ENCODE assay signal across 5 worm cellular contexts in the genomic region with DNA sequence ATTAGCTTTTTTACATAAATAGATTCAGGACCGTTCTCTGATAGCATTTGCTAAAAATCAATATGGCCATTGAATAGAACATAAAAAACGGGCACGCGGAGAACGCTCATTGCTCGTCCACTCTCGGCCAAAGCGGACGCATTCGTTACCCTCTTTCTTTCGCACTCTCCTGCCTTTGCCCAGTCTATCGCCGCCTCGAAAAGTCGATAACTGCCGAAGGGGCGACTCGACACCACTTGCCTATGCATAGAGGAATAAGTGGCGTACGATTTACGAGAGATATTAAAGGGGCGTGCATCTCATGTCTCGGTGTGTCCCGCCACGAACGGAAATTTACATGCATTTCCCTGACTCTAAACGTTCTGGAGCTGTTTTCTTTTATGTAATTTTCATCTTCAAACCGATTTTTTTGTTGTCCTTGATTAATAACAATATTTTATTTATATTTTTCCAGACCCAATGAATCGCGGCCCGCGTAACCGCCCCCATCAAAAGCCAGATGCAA.
A peak's percentile ranks its signal among the peaks of the same experiment; 100 is the strongest.
TF ChIP-seq lines count a peak whose summit lies in the region.

A gene (plus strand): TSS at position 455 of the 505 bp plus-strand sequence.

TF ChIP-seq in whole organism, L1 larva, 84 proteins besides CTCF, POLR2A, EP300 and RAD21 (continues in another document):
- TF ChIP-seq ceh-8 (GFP tag; optimal IDR thresholded peaks at IDR 0.05; lab: Kevin White, UChicago) (no peak), nhr-77 (tag; optimal IDR thresholded peaks at IDR 0.05; lab: Kevin White, UChicago) (no peak), sup-37 (GFP tag; optimal IDR thresholded peaks at IDR 0.05; lab: Kevin White, UChicago) (no peak), aly-2 (tag; optimal IDR thresholded peaks at IDR 0.05; lab: Kevin White, UChicago) (no peak), zag-1 (tag; optimal IDR thresholded peaks at IDR 0.05; lab: Kevin White, UChicago) (no peak), mef-2 (tag; optimal IDR thresholded peaks at IDR 0.05; lab: Kevin White, UChicago) (no peak), fkh-4 (tag; optimal IDR thresholded peaks at IDR 0.05; lab: Kevin White, UChicago; ENCODE audit: borderline replicate concordance) (no peak), pag-3 (tag; optimal IDR thresholded peaks at IDR 0.05; lab: Kevin White, UChicago; ENCODE audit: borderline replicate concordance, insufficient read depth) (no peak), pax-3 (tag; optimal IDR thresholded peaks at IDR 0.05; lab: Kevin White, UChicago) (no peak), vab-15 (tag; optimal IDR thresholded peaks at IDR 0.05; lab: Kevin White, UChicago) (no peak), blmp-1 (tag; optimal IDR thresholded peaks at IDR 0.05; lab: Kevin White, UChicago) (no peak), unc-86 (tag; optimal IDR thresholded peaks at IDR 0.05; lab: Kevin White, UChicago) (peak; percentile 40), C34B4.2 (tag; optimal IDR thresholded peaks at IDR 0.05; lab: Kevin White, UChicago) (no peak), zip-4 (GFP tag; optimal IDR thresholded peaks at IDR 0.05; lab: Kevin White, UChicago) (no peak), nhr-84 (tag; optimal IDR thresholded peaks at IDR 0.05; lab: Kevin White, UChicago) (no peak), C04F5.9 (tag; optimal IDR thresholded peaks at IDR 0.05; lab: Kevin White, UChicago) (no peak), lin-13 (GFP tag; optimal IDR thresholded peaks at IDR 0.05; lab: Kevin White, UChicago) (no peak)

TF ChIP-seq in whole organism, L3 larva, 47 proteins besides CTCF, POLR2A, EP300 and RAD21:
- TF ChIP-seq elt-2 (tag; optimal IDR thresholded peaks at IDR 0.05; lab: Kevin White, UChicago) (peak; percentile 12), unc-39 (tag; optimal IDR thresholded peaks at IDR 0.05; lab: Kevin White, UChicago) (no peak), tbx-2 (tag; optimal IDR thresholded peaks at IDR 0.05; lab: Kevin White, UChicago) (no peak), pha-4 (tag; optimal IDR thresholded peaks at IDR 0.05; lab: Kevin White, UChicago) (peak; percentile 44), nfya-1 (tag; optimal IDR thresholded peaks at IDR 0.05; lab: Kevin White, UChicago; ENCODE audit: insufficient read depth) (peak; percentile 72), lin-39 (tag; optimal IDR thresholded peaks at IDR 0.05; lab: Kevin White, UChicago) (peak; percentile 85), hmg-11 (tag; optimal IDR thresholded peaks at IDR 0.05; lab: Kevin White, UChicago) (peak; percentile 50), pqm-1 (tag; optimal IDR thresholded peaks at IDR 0.05; lab: Kevin White, UChicago) (no peak), nhr-67 (tag; optimal IDR thresholded peaks at IDR 0.05; lab: Kevin White, UChicago) (no peak), aly-2 (tag; optimal IDR thresholded peaks at IDR 0.05; lab: Kevin White, UChicago) (no peak), ceh-28 (tag; optimal IDR thresholded peaks at IDR 0.05; lab: Kevin White, UChicago) (peak; percentile 50), snpc-4 (tag; optimal IDR thresholded peaks at IDR 0.05; lab: Kevin White, UChicago) (peak; percentile 46), nhr-237 (tag; optimal IDR thresholded peaks at IDR 0.05; lab: Kevin White, UChicago) (no peak), R02D3.7 (tag; optimal IDR thresholded peaks at IDR 0.05; lab: Kevin White, UChicago) (peak; percentile 28)
TF ChIP-seq in whole organism, L3 larva: peak in this region for 8.

TF ChIP-seq in whole organism, early embryonic, 17 proteins besides CTCF, POLR2A, EP300 and RAD21:
- TF ChIP-seq ceh-13 (GFP tag; optimal IDR thresholded peaks at IDR 0.05; lab: Kevin White, UChicago) (no peak), hmg-4 (GFP tag; optimal IDR thresholded peaks at IDR 0.05; lab: Kevin White, UChicago) (peak; percentile 78)

TF ChIP-seq in whole organism, midembryonic, 9 proteins besides CTCF, POLR2A, EP300 and RAD21:
- TF ChIP-seq ztf-23 (GFP tag; IDR thresholded peaks at IDR 0.05; lab: Robert Waterston, UW) = no peak
- peak; percentile 84 for TF ChIP-seq T22C8.4 (GFP tag; IDR thresholded peaks at IDR 0.05; lab: Robert Waterston, UW)
- TF ChIP-seq cog-1 (tag; optimal IDR thresholded peaks at IDR 0.05; lab: Kevin White, UChicago) = peak; percentile 65

TF ChIP-seq in whole organism, young adult, 124 proteins besides CTCF, POLR2A, EP300 and RAD21:
- TF ChIP-seq sptf-2 (GFP tag; optimal IDR thresholded peaks at IDR 0.05; lab: Kevin White, UChicago) (no peak), B0019.2 (GFP tag; conservative IDR thresholded peaks at IDR 0.05; lab: Robert Waterston, UW) (no peak), egl-18 (GFP tag; IDR thresholded peaks at IDR 0.05; lab: Robert Waterston, UW) (no peak), ccch-3 (GFP tag; optimal IDR thresholded peaks at IDR 0.05; lab: Kevin White, UChicago) (no peak), ztf-28 (GFP tag; IDR thresholded peaks at IDR 0.05; lab: Robert Waterston, UW) (no peak), Y95B8A.8 (GFP tag; IDR thresholded peaks at IDR 0.05; lab: Robert Waterston, UW) (no peak), rpc-1 (optimal IDR thresholded peaks at IDR 0.05; lab: Kevin White, UChicago) (no peak), rpc-1 (tag; optimal IDR thresholded peaks at IDR 0.05; lab: Kevin White, UChicago) (no peak), C17E4.6 (GFP tag; IDR thresholded peaks at IDR 0.05; lab: Robert Waterston, UW) (0 out of 2 replicates have a peak, but pooled peaks have one; percentile 24), hlh-12 (tag; optimal IDR thresholded peaks at IDR 0.05; lab: Kevin White, UChicago) (no peak), pbrm-1 (GFP tag; IDR thresholded peaks at IDR 0.05; lab: Robert Waterston, UW) (0 out of 2 replicates have a peak, but pooled peaks have one; percentile 19), C06A6.2 (GFP tag; conservative IDR thresholded peaks at IDR 0.05; lab: Robert Waterston, UW) (no peak), Y53F4B.3 (GFP tag; IDR thresholded peaks at IDR 0.05; lab: Robert Waterston, UW) (no peak), zfh-2 (GFP tag; conservative IDR thresholded peaks at IDR 0.05; lab: Robert Waterston, UW) (peak; percentile 73; the same call in 1 of the 2 replicates), T26A5.8 (tag; optimal IDR thresholded peaks at IDR 0.05; lab: Kevin White, UChicago) (no peak), gei-17 (GFP tag; optimal IDR thresholded peaks at IDR 0.05; lab: Kevin White, UChicago) (no peak), nhr-27 (tag; optimal IDR thresholded peaks at IDR 0.05; lab: Kevin White, UChicago) (no peak), tbx-9 (tag; optimal IDR thresholded peaks at IDR 0.05; lab: Kevin White, UChicago; ENCODE audit: borderline replicate concordance) (no peak), hlh-26 (GFP tag; conservative IDR thresholded peaks at IDR 0.05; lab: Robert Waterston, UW) (no peak), ceh-27 (GFP tag; optimal IDR thresholded peaks at IDR 0.05; lab: Kevin White, UChicago) (peak; percentile 36), snpc-1.1 (tag; optimal IDR thresholded peaks at IDR 0.05; lab: Kevin White, UChicago; ENCODE audit: insufficient read depth) (no peak), lin-26 (GFP tag; IDR thresholded peaks at IDR 0.05; lab: Robert Waterston, UW) (no peak), hmg-20 (GFP tag; IDR thresholded peaks at IDR 0.05; lab: Robert Waterston, UW) (no peak), bed-1 (GFP tag; IDR thresholded peaks at IDR 0.05; lab: Robert Waterston, UW) (no peak), ama-1 (optimal IDR thresholded peaks at IDR 0.05; lab: Kevin White, UChicago) (no peak), ama-1 (GFP tag; optimal IDR thresholded peaks at IDR 0.05; lab: Kevin White, UChicago) (no peak), sdz-38 (tag; optimal IDR thresholded peaks at IDR 0.05; lab: Kevin White, UChicago) (no peak), chd-7 (tag; optimal IDR thresholded peaks at IDR 0.05; lab: Kevin White, UChicago) (no peak), hsf-1 (GFP tag; IDR thresholded peaks at IDR 0.05; lab: Robert Waterston, UW) (no peak), efl-1 (GFP tag; optimal IDR thresholded peaks at IDR 0.05; lab: Kevin White, UChicago) (no peak), ceh-79 (tag; optimal IDR thresholded peaks at IDR 0.05; lab: Kevin White, UChicago) (no peak), dpl-1 (GFP tag; optimal IDR thresholded peaks at IDR 0.05; lab: Kevin White, UChicago) (no peak), F10E7.11 (tag; optimal IDR thresholded peaks at IDR 0.05; lab: Kevin White, UChicago) (no peak), K12H6.12 (tag; optimal IDR thresholded peaks at IDR 0.05; lab: Kevin White, UChicago) (peak; percentile 18), egrh-3 (GFP tag; IDR thresholded peaks at IDR 0.05; lab: Robert Waterston, UW) (no peak), snpc-1.3 (tag; optimal IDR thresholded peaks at IDR 0.05; lab: Kevin White, UChicago; ENCODE audit: insufficient read depth) (no peak), nhr-80 (tag; optimal IDR thresholded peaks at IDR 0.05; lab: Kevin White, UChicago) (peak; percentile 14), T07F8.4 (tag; optimal IDR thresholded peaks at IDR 0.05; lab: Kevin White, UChicago) (no peak), ZK185.1 (tag; optimal IDR thresholded peaks at IDR 0.05; lab: Kevin White, UChicago; ENCODE audit: poor library complexity, severe bottlenecking) (peak; percentile 19), lin-54 (GFP tag; optimal IDR thresholded peaks at IDR 0.05; lab: Kevin White, UChicago) (no peak), F39B2.1 (GFP tag; IDR thresholded peaks at IDR 0.05; lab: Robert Waterston, UW) (no peak), lin-40 (tag; optimal IDR thresholded peaks at IDR 0.05; lab: Kevin White, UChicago) (peak; percentile 20), mes-4 (tag; optimal IDR thresholded peaks at IDR 0.05; lab: Kevin White, UChicago) (no peak), mcd-1 (GFP tag; IDR thresholded peaks at IDR 0.05; lab: Robert Waterston, UW) (no peak), K11D2.4 (GFP tag; IDR thresholded peaks at IDR 0.05; lab: Robert Waterston, UW) (no peak), rcor-1 (GFP tag; IDR thresholded peaks at IDR 0.05; lab: Robert Waterston, UW) (no peak), F57A8.1 (GFP tag; optimal IDR thresholded peaks at IDR 0.05; lab: Kevin White, UChicago) (no peak), ztf-26 (tag; optimal IDR thresholded peaks at IDR 0.05; lab: Kevin White, UChicago) (no peak), F49E8.2 (tag; optimal IDR thresholded peaks at IDR 0.05; lab: Kevin White, UChicago; ENCODE audit: insufficient read depth) (no peak), hmg-1.2 (GFP tag; IDR thresholded peaks at IDR 0.05; lab: Robert Waterston, UW) (peak; percentile 70), madf-10 (tag; optimal IDR thresholded peaks at IDR 0.05; lab: Kevin White, UChicago) (no peak), dpff-1 (tag; optimal IDR thresholded peaks at IDR 0.05; lab: Kevin White, UChicago) (no peak), Y79H2A.3 (GFP tag; conservative IDR thresholded peaks at IDR 0.05; lab: Robert Waterston, UW) (no peak)
